Worm (Caenorhabditis elegans): ENCODE measurements around the gene F47E1.20.

Gene F47E1.20

DNA sequence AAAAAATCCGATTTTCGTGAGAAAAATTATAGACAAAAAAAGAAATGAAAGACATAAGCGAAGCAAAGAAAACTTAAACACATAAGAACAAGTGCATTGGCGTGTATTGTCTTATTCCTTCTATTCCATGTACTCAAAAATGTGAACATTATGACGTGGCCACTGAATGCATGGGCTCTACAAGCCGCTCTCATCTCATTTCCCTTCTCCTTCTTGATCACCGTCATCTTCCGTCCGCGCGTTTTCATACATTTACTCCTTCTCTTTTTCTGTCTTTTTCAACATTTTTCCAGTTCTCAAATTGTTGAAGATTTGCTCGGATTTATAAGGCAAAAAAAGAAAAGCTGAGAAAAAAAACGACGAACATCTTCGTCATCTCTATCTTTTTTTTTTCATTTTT, 34.3 kb upstream of the F47E1.20 start:
- TF ChIP-seq unc-55 (GFP tag; optimal IDR thresholded peaks at IDR 0.05) (no peak), C38D4.7 (GFP tag; optimal IDR thresholded peaks at IDR 0.05) (no peak), pha-2 (tag; optimal IDR thresholded peaks at IDR 0.05) (no peak), che-1 (tag; optimal IDR thresholded peaks at IDR 0.05) (no peak), hlh-8 (tag; optimal IDR thresholded peaks at IDR 0.05) (no peak), pros-1 (tag; optimal IDR thresholded peaks at IDR 0.05) (no peak)

ce11 chrX:9015420-9015819, 33.3 kb upstream of the F47E1.20 start, which contains the start of gene T25B6.4:
TSS of gene T25B6.4 (plus strand) at chrX:9015720.
- TF ChIP-seq ceh-30 (tag; optimal IDR thresholded peaks at IDR 0.05) (no peak), C38D4.7 (GFP tag; optimal IDR thresholded peaks at IDR 0.05) (no peak), fkh-6 (tag; optimal IDR thresholded peaks at IDR 0.05) (no peak), K09A11.1 (tag; optimal IDR thresholded peaks at IDR 0.05; ENCODE audit: insufficient read depth) (no peak), unc-55 (GFP tag; optimal IDR thresholded peaks at IDR 0.05) (no peak), ceh-9 (tag; optimal IDR thresholded peaks at IDR 0.05) (no peak), ceh-14 (tag; optimal IDR thresholded peaks at IDR 0.05) (no peak), ceh-6 (GFP tag; optimal IDR thresholded peaks at IDR 0.05) (no peak)

ce11 chrX:9021645-9022044, 27.1 kb upstream of the F47E1.20 start, which contains the start of gene T25B6.5:
TSS of gene T25B6.5 (minus strand) at chrX:9021745.
- TF ChIP-seq unc-3 (GFP tag; conservative IDR thresholded peaks at IDR 0.05), result no peak
- no peak for TF ChIP-seq unc-3 (tag; optimal IDR thresholded peaks at IDR 0.05)
- no peak for TF ChIP-seq lim-6 (tag; optimal IDR thresholded peaks at IDR 0.05)
- TF ChIP-seq zip-5 (tag; optimal IDR thresholded peaks at IDR 0.05), result no peak
- TF ChIP-seq sdc-2 (tag; optimal IDR thresholded peaks at IDR 0.05), result no peak
- TF ChIP-seq nfya-1 (tag; optimal IDR thresholded peaks at IDR 0.05), result no peak
- no peak for TF ChIP-seq K09A11.1 (tag; optimal IDR thresholded peaks at IDR 0.05; ENCODE audit: insufficient read depth)
- no peak for TF ChIP-seq ceh-24 (tag; optimal IDR thresholded peaks at IDR 0.05)
- TF ChIP-seq ama-1 (optimal IDR thresholded peaks at IDR 0.05), result no peak
- TF ChIP-seq hlh-15 (tag; optimal IDR thresholded peaks at IDR 0.05), result no peak
- no peak for TF ChIP-seq ets-4 (tag; optimal IDR thresholded peaks at IDR 0.05)
- TF ChIP-seq ceh-45 (GFP tag; IDR thresholded peaks at IDR 0.05), result no peak
- TF ChIP-seq tbx-7 (tag; optimal IDR thresholded peaks at IDR 0.05), result no peak
- no peak for TF ChIP-seq F13H6.1 (tag; optimal IDR thresholded peaks at IDR 0.05)
- TF ChIP-seq ceh-19 (GFP tag; optimal IDR thresholded peaks at IDR 0.05), result no peak
- TF ChIP-seq pax-1 (tag; optimal IDR thresholded peaks at IDR 0.05), result no peak
- no peak for TF ChIP-seq ceh-22 (tag; optimal IDR thresholded peaks at IDR 0.05)

- TF ChIP-seq lin-11 (tag; optimal IDR thresholded peaks at IDR 0.05), result no peak
- TF ChIP-seq elt-2 (tag; optimal IDR thresholded peaks at IDR 0.05), result no peak
- no peak for TF ChIP-seq madf-2 (tag; optimal IDR thresholded peaks at IDR 0.05)
- TF ChIP-seq pqm-1 (tag; optimal IDR thresholded peaks at IDR 0.05), result no peak
- TF ChIP-seq pat-9 (tag; optimal IDR thresholded peaks at IDR 0.05), result no peak
- TF ChIP-seq K09A11.1 (tag; optimal IDR thresholded peaks at IDR 0.05; ENCODE audit: insufficient read depth), result no peak
- no peak for TF ChIP-seq ceh-24 (tag; optimal IDR thresholded peaks at IDR 0.05)
- TF ChIP-seq gmeb-2 (tag; optimal IDR thresholded peaks at IDR 0.05), result no peak
- no peak for TF ChIP-seq che-1 (tag; optimal IDR thresholded peaks at IDR 0.05)
- no peak for TF ChIP-seq ceh-31 (tag; optimal IDR thresholded peaks at IDR 0.05)
- no peak for TF ChIP-seq hlh-6 (tag; optimal IDR thresholded peaks at IDR 0.05)
- TF ChIP-seq ceh-2 (tag; optimal IDR thresholded peaks at IDR 0.05), result no peak
- TF ChIP-seq hlh-8 (tag; optimal IDR thresholded peaks at IDR 0.05), result no peak
- no peak for TF ChIP-seq ceh-45 (GFP tag; IDR thresholded peaks at IDR 0.05)
- TF ChIP-seq eyg-1 (tag; optimal IDR thresholded peaks at IDR 0.05), result no peak
- TF ChIP-seq ceh-22 (tag; optimal IDR thresholded peaks at IDR 0.05), result no peak
- TF ChIP-seq ahr-1 (tag; optimal IDR thresholded peaks at IDR 0.05), result no peak
- TF ChIP-seq dve-1 (tag; optimal IDR thresholded peaks at IDR 0.05), result no peak
- TF ChIP-seq ceh-34 (tag; optimal IDR thresholded peaks at IDR 0.05), result no peak
- no peak for TF ChIP-seq elt-4 (tag; optimal IDR thresholded peaks at IDR 0.05)
Measured at ce11 chrX:9022779-9023178, 26.0 kb upstream of the F47E1.20 start, which contains the start of gene T25B6.6. TSS of gene T25B6.6 (minus strand) at chrX:9022879.

Data from whole organism, late embryonic.